Worm (Caenorhabditis elegans): ENCODE data around the gene oxi-1.
A peak's percentile ranks its signal among the peaks of the same experiment; 100 is the strongest.

oxi-1 gene

DNA sequence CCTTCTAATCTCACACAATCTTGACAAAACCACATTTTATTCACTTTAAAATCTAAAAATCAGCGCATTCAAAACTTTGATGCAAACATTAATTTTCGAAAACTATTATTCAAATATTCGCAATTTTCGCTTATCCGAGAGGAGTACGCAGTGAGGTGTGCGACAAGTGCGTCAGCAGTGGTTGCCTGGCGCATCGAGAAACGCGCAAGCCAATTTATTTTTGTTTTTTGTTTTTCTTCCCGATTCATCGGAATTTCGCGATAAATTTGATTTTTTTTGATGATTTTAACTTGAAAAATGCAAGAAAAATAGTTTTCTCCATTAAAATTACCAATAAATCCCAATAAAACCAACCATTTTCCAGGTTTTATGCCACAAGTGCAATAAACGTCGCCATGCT lies 9.2 kb upstream of the oxi-1 start, which contains the start of the genes fbxb-85 and hex-3 (continued):
- TF ChIP-seq unc-98 (GFP tag; IDR thresholded peaks at IDR 0.05) (0 out of 2 replicates have a peak, but pooled peaks have one; percentile 32), fos-1 (tag; optimal IDR thresholded peaks at IDR 0.05) (peak; percentile 94), aly-2 (tag; optimal IDR thresholded peaks at IDR 0.05) (peak; percentile 94), unc-86 (tag; optimal IDR thresholded peaks at IDR 0.05) (peak; percentile 96), unc-130 (tag; optimal IDR thresholded peaks at IDR 0.05) (peak; percentile 97), efl-1 (optimal IDR thresholded peaks at IDR 0.05) (peak; percentile 91 to 96), efl-1 (GFP tag; optimal IDR thresholded peaks at IDR 0.05 in 1 of 2) (peak; percentile 90 to 99), mep-1 (tag; optimal IDR thresholded peaks at IDR 0.05) (peak; percentile 98), nhr-28 (tag; optimal IDR thresholded peaks at IDR 0.05) (no peak), lin-15B (tag; optimal IDR thresholded peaks at IDR 0.05) (peak; percentile 90), isw-1 (GFP tag; IDR thresholded peaks at IDR 0.05) (peak; percentile 94), nhr-12 (tag; optimal IDR thresholded peaks at IDR 0.05) (no peak), sox-4 (tag; optimal IDR thresholded peaks at IDR 0.05) (peak; percentile 93), alr-1 (tag; optimal IDR thresholded peaks at IDR 0.05; ENCODE audit: borderline replicate concordance) (no peak), mef-2 (tag; optimal IDR thresholded peaks at IDR 0.05) (peak; percentile 63), zip-4 (GFP tag; optimal IDR thresholded peaks at IDR 0.05) (peak; percentile 87), ceh-88 (GFP tag; IDR thresholded peaks at IDR 0.05) (peak; percentile 89), tbx-2 (tag; optimal IDR thresholded peaks at IDR 0.05) (peak; percentile 98), hpl-2 (GFP tag; optimal IDR thresholded peaks at IDR 0.05) (peak; percentile 78), nhr-71 (tag; optimal IDR thresholded peaks at IDR 0.05) (peak; percentile 97), elt-3 (tag; optimal IDR thresholded peaks at IDR 0.05) (peak in 4 of 6 experiments; percentile 10 to 92 (median 72)), pax-3 (tag; optimal IDR thresholded peaks at IDR 0.05) (peak; percentile 89), ama-1 (optimal IDR thresholded peaks at IDR 0.05) (peak; percentile 72), sptf-1 (tag; optimal IDR thresholded peaks at IDR 0.05) (no peak), nhr-237 (tag; optimal IDR thresholded peaks at IDR 0.05) (peak; percentile 81), elt-2 (tag; optimal IDR thresholded peaks at IDR 0.05) (peak; percentile 84), ztf-4 (tag; optimal IDR thresholded peaks at IDR 0.05) (peak; percentile 84), irx-1 (tag; optimal IDR thresholded peaks at IDR 0.05) (peak; percentile 95), nhr-90 (tag; optimal IDR thresholded peaks at IDR 0.05; ENCODE audit: poor library complexity) (peak; percentile 97), egl-13 (tag; optimal IDR thresholded peaks at IDR 0.05) (peak; percentile 92), snu-23 (GFP tag; optimal IDR thresholded peaks at IDR 0.05) (peak; percentile 99), pag-3 (tag; optimal IDR thresholded peaks at IDR 0.05; ENCODE audit: borderline replicate concordance, insufficient read depth) (peak; percentile 9), grh-1 (GFP tag; IDR thresholded peaks at IDR 0.05) (peak; percentile 94), ceh-90 (tag; optimal IDR thresholded peaks at IDR 0.05) (peak; percentile 50), ceh-63 (GFP tag; optimal IDR thresholded peaks at IDR 0.05) (no peak), ceh-82 (tag; optimal IDR thresholded peaks at IDR 0.05) (peak; percentile 95 to 96 (median 96)), dsc-1 (tag; optimal IDR thresholded peaks at IDR 0.05) (peak; percentile 98), C16A3.4 (tag; optimal IDR thresholded peaks at IDR 0.05) (peak; percentile 94), nhr-76 (tag; optimal IDR thresholded peaks at IDR 0.05) (peak; percentile 43), egl-27 (tag; optimal IDR thresholded peaks at IDR 0.05) (peak; percentile 37 to 70), aha-1 (tag; optimal IDR thresholded peaks at IDR 0.05) (peak; percentile 76), rnt-1 (tag; optimal IDR thresholded peaks at IDR 0.05) (peak; percentile 97), dpl-1 (GFP tag; optimal IDR thresholded peaks at IDR 0.05) (peak; percentile 92 to 96 (median 93)), zag-1 (tag; optimal IDR thresholded peaks at IDR 0.05) (peak; percentile 92), hlh-4 (tag; optimal IDR thresholded peaks at IDR 0.05) (no peak), nhr-47 (tag; optimal IDR thresholded peaks at IDR 0.05) (peak; percentile 98), nhr-85 (tag) (peak; percentile 97), nhr-11 (tag; optimal IDR thresholded peaks at IDR 0.05) (peak; percentile 89), lin-14 (GFP tag; optimal IDR thresholded peaks at IDR 0.05) (peak; percentile 94), unc-62 (GFP tag; optimal IDR thresholded peaks at IDR 0.05) (peak; percentile 5), Y116A8C.19 (tag; optimal IDR thresholded peaks at IDR 0.05; ENCODE audit: borderline replicate concordance) (peak; percentile 55), mab-9 (GFP tag; IDR thresholded peaks at IDR 0.05) (peak; percentile 91), lin-39 (tag; optimal IDR thresholded peaks at IDR 0.05) (peak; percentile 94)

Measured in whole organism, L1 larva.